ENCODE assay signal across 3 worm cellular contexts in genomic region chrV:12188830-12189229, ce11.
A peak's percentile ranks its signal among the peaks of the same experiment; 100 is the strongest.
TF ChIP-seq lines count a peak whose summit lies in the region.

No protein-coding gene starts in this region.

TF ChIP-seq in whole organism, L1 larva, 84 proteins besides CTCF, POLR2A, EP300 and RAD21:
- TF ChIP-seq nhr-90 (tag; optimal IDR thresholded peaks at IDR 0.05; lab: Kevin White, UChicago; ENCODE audit: poor library complexity) (no peak), tbx-2 (tag; optimal IDR thresholded peaks at IDR 0.05; lab: Kevin White, UChicago) (peak; percentile 26), nhr-76 (tag; optimal IDR thresholded peaks at IDR 0.05; lab: Kevin White, UChicago) (no peak), lin-13 (GFP tag; optimal IDR thresholded peaks at IDR 0.05; lab: Kevin White, UChicago) (no peak)

TF ChIP-seq in whole organism, L2 larva, 48 proteins besides CTCF, POLR2A, EP300 and RAD21:
- TF ChIP-seq lin-11 (tag; optimal IDR thresholded peaks at IDR 0.05; lab: Kevin White, UChicago) (no peak), dmd-4 (tag; optimal IDR thresholded peaks at IDR 0.05; lab: Kevin White, UChicago) (no peak), nhr-21 (tag; optimal IDR thresholded peaks at IDR 0.05; lab: Kevin White, UChicago) (no peak), aly-2 (tag; optimal IDR thresholded peaks at IDR 0.05; lab: Kevin White, UChicago) (no peak), F13H6.1 (tag; optimal IDR thresholded peaks at IDR 0.05; lab: Kevin White, UChicago) (peak; percentile 51), elt-1 (tag; optimal IDR thresholded peaks at IDR 0.05; lab: Kevin White, UChicago) (no peak), nhr-77 (tag; optimal IDR thresholded peaks at IDR 0.05; lab: Kevin White, UChicago) (no peak), nhr-12 (tag; optimal IDR thresholded peaks at IDR 0.05; lab: Kevin White, UChicago) (no peak), egl-27 (tag; optimal IDR thresholded peaks at IDR 0.05; lab: Kevin White, UChicago) (no peak)

TF ChIP-seq in whole organism, L3 larva, 47 proteins besides CTCF, POLR2A, EP300 and RAD21:
- TF ChIP-seq ama-1 (optimal IDR thresholded peaks at IDR 0.05; lab: Kevin White, UChicago) (no peak), ceh-82 (tag; optimal IDR thresholded peaks at IDR 0.05; lab: Kevin White, UChicago) (no peak), egl-5 (tag; optimal IDR thresholded peaks at IDR 0.05; lab: Kevin White, UChicago) (no peak), elt-3 (tag; optimal IDR thresholded peaks at IDR 0.05; lab: Kevin White, UChicago) (no peak), sea-2 (GFP tag; optimal IDR thresholded peaks at IDR 0.05; lab: Kevin White, UChicago) (no peak), nhr-28 (tag; optimal IDR thresholded peaks at IDR 0.05; lab: Kevin White, UChicago) (no peak), pha-4 (tag; optimal IDR thresholded peaks at IDR 0.05; lab: Kevin White, UChicago) (peak; percentile 76), pqm-1 (tag; optimal IDR thresholded peaks at IDR 0.05; lab: Kevin White, UChicago) (no peak), lin-15B (tag; optimal IDR thresholded peaks at IDR 0.05; lab: Kevin White, UChicago) (no peak)
TF ChIP-seq in whole organism, L3 larva: peak in this region for 1.
